Fruit fly (Drosophila melanogaster) ovary, adult (tissue): ENCODE results near the gene tbc.
A peak's percentile ranks its signal among the peaks of the same experiment; 100 is the strongest.
"Not testable (repeated sequence)": the region's sequence is repeated elsewhere in the genome, so short reads cannot be mapped to it uniquely, and the experiment has no call there.

Experiments used
- CG17801 ChIP-seq: fragments of 200-800 bp; optimal IDR thresholded peaks from 2 replicates; lab custom pipeline; 2019; ENCODE audit warnings: missing biosample characterization, mild to moderate bottlenecking, missing genetic modification characterization, moderate library complexity; ENCODE audit not compliant: partially characterized antibody

Gene tbc

dm6 chrX:20436866-20437265 lies 12.3 kb upstream of the tbc start:
- TF ChIP-seq CG17801 = no peak

dm6 chrX:20446071-20446470 lies 3.1 kb upstream of the tbc start, which contains the start of gene CG42578:
Gene CG42578, plus strand, starts transcription at chrX:20446371.
- TF ChIP-seq CG17801 = not testable (repeated sequence)

dm6 chrX:20447865-20448584 lies 1.1 kb upstream of the tbc start:
- no peak for TF ChIP-seq CG17801

- peak; percentile 55 for TF ChIP-seq CG17801
Observed at dm6 chrX:20466382-20466928, 17.3 kb downstream of the tbc start.

dm6 chrX:20467155-20467554 lies 18.0 kb downstream of the tbc start, which contains the start of gene GstT3:
Gene GstT3, plus strand, starts transcription at chrX:20467455.
- TF ChIP-seq CG17801 = no peak

dm6 chrX:20468192-20468591 lies 19.1 kb downstream of the tbc start:
- peak; percentile 60 for TF ChIP-seq CG17801

- no peak for TF ChIP-seq CG17801
Observed at dm6 chrX:20470701-20471100, 21.6 kb downstream of the tbc start.

- TF ChIP-seq CG17801 = no peak
Observed at dm6 chrX:20478674-20479073, 29.5 kb downstream of the tbc start.

- TF ChIP-seq CG17801 = peak; percentile 23
Observed at dm6 chrX:20480382-20480781, 31.3 kb downstream of the tbc start.

- no peak for TF ChIP-seq CG17801
Observed at dm6 chrX:20481404-20481803, 32.3 kb downstream of the tbc start.

dm6 chrX:20482790-20483564 lies 33.8 kb downstream of the tbc start:
- TF ChIP-seq CG17801 = no peak

- TF ChIP-seq CG17801 = no peak
Observed at dm6 chrX:20485880-20486279, 36.7 kb downstream of the tbc start, which contains the start of gene CG15461. Gene CG15461, plus strand, starts transcription at chrX:20486180.

- peak; percentile 73 for TF ChIP-seq CG17801
Observed at dm6 chrX:20488701-20489122, 39.6 kb downstream of the tbc start.

dm6 chrX:20489382-20489994 lies 40.4 kb downstream of the tbc start:
- no peak for TF ChIP-seq CG17801

- TF ChIP-seq CG17801 = no peak
Observed at dm6 chrX:20489995-20490393, 40.9 kb downstream of the tbc start.

- no peak for TF ChIP-seq CG17801
Observed at dm6 chrX:20490883-20491282, 41.8 kb downstream of the tbc start.

- TF ChIP-seq CG17801 = no peak
Observed at dm6 chrX:20492672-20493071, 43.5 kb downstream of the tbc start.
